Worm (Caenorhabditis elegans): Measurements from ENCODE around the gene C09E10.3.

Gene C09E10.3

DNA sequence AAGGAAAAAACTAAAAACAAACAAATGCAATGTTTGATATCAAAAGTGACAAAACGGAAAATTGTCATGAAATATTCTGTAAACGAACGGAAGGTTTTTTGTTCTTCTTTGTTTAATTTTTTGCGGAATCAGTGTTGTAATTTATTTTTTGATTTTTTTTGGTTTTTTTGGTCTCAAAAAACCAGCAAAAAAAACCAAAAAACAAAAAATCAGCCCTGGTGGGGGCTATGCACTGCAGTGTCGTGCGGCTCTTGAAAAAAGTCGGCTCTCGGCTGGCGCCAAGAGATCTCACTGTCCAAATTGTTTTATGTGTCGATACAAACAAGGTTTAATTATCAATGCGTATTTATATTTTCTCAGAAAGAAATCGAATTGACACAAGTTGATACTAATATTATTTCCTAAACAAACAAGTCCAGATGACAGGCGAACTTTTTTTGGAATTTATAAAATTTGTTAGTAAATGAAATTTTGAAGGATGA lies 21.3 kb upstream of the C09E10.3 start:
- TF ChIP-seq ces-1 (GFP tag; optimal IDR thresholded peaks at IDR 0.05) (no peak), nhr-12 (tag; optimal IDR thresholded peaks at IDR 0.05) (no peak), ham-2 (GFP tag; optimal IDR thresholded peaks at IDR 0.05) (no peak), ceh-39 (tag; optimal IDR thresholded peaks at IDR 0.05) (no peak), ztf-11 (tag; optimal IDR thresholded peaks at IDR 0.05) (no peak), hlh-1 (tag; optimal IDR thresholded peaks at IDR 0.05) (no peak), nhr-76 (tag; optimal IDR thresholded peaks at IDR 0.05) (no peak), drap-1 (GFP tag; optimal IDR thresholded peaks at IDR 0.05) (no peak), flh-1 (GFP tag; optimal IDR thresholded peaks at IDR 0.05) (no peak), nhr-28 (tag; optimal IDR thresholded peaks at IDR 0.05) (no peak), lsy-2 (tag; optimal IDR thresholded peaks at IDR 0.05) (no peak), ceh-83 (GFP tag; optimal IDR thresholded peaks at IDR 0.05) (no peak), mab-5 (tag; optimal IDR thresholded peaks at IDR 0.05) (no peak), unc-62 (GFP tag; optimal IDR thresholded peaks at IDR 0.05) (no peak), unc-39 (tag; optimal IDR thresholded peaks at IDR 0.05) (no peak), nhr-2 (tag; optimal IDR thresholded peaks at IDR 0.05) (no peak), mls-2 (tag; optimal IDR thresholded peaks at IDR 0.05) (no peak)

ce11 chrX:1010627-1011452 lies 19.7 kb upstream of the C09E10.3 start:
- TF ChIP-seq cnd-1 (tag; optimal IDR thresholded peaks at IDR 0.05) (no peak), ham-2 (GFP tag; optimal IDR thresholded peaks at IDR 0.05) (peak; percentile 32), lin-32 (GFP tag; optimal IDR thresholded peaks at IDR 0.05) (no peak), zip-8 (tag; optimal IDR thresholded peaks at IDR 0.05) (no peak), unc-62 (GFP tag; optimal IDR thresholded peaks at IDR 0.05) (no peak), ceh-43 (GFP tag; optimal IDR thresholded peaks at IDR 0.05) (no peak), nhr-237 (tag; optimal IDR thresholded peaks at IDR 0.05) (no peak), unc-120 (tag; optimal IDR thresholded peaks at IDR 0.05; ENCODE audit: poor library complexity, severe bottlenecking) (peak; percentile 15), ztf-11 (tag; optimal IDR thresholded peaks at IDR 0.05) (no peak), ceh-39 (tag; optimal IDR thresholded peaks at IDR 0.05) (no peak)

- TF ChIP-seq lin-13 (tag; optimal IDR thresholded peaks at IDR 0.05) (no peak), nhr-2 (tag; optimal IDR thresholded peaks at IDR 0.05) (no peak), snpc-4 (tag; optimal IDR thresholded peaks at IDR 0.05) (no peak), M03D4.4 (tag; optimal IDR thresholded peaks at IDR 0.05) (no peak), lsy-2 (tag; optimal IDR thresholded peaks at IDR 0.05) (no peak), nhr-28 (tag; optimal IDR thresholded peaks at IDR 0.05) (no peak), ces-1 (GFP tag; optimal IDR thresholded peaks at IDR 0.05) (no peak), mls-2 (tag; optimal IDR thresholded peaks at IDR 0.05) (no peak), ceh-43 (GFP tag; optimal IDR thresholded peaks at IDR 0.05) (no peak), unc-62 (GFP tag; optimal IDR thresholded peaks at IDR 0.05) (no peak), ceh-39 (tag; optimal IDR thresholded peaks at IDR 0.05) (no peak), ztf-11 (tag; optimal IDR thresholded peaks at IDR 0.05) (no peak)
These were observed 18.3 kb upstream of the C09E10.3 start for ce11 chrX:1009512-1009911.

ce11 chrX:1005026-1005425 lies 13.9 kb upstream of the C09E10.3 start:
- TF ChIP-seq nhr-76 (tag; optimal IDR thresholded peaks at IDR 0.05) = no peak
- peak; percentile 87 for TF ChIP-seq ceh-43 (GFP tag; optimal IDR thresholded peaks at IDR 0.05)
- peak; percentile 10 for TF ChIP-seq ham-2 (GFP tag; optimal IDR thresholded peaks at IDR 0.05)
- peak; percentile 3 for TF ChIP-seq nhr-2 (tag; optimal IDR thresholded peaks at IDR 0.05)
- peak; percentile 15 for TF ChIP-seq mls-2 (tag; optimal IDR thresholded peaks at IDR 0.05)
- TF ChIP-seq sptf-1 (tag; optimal IDR thresholded peaks at IDR 0.05) = no peak
- TF ChIP-seq pha-4 (tag; optimal IDR thresholded peaks at IDR 0.05) = no peak

ce11 chrX:1004037-1004436 lies 12.9 kb upstream of the C09E10.3 start, which contains the start of gene cutl-21:
Gene cutl-21, plus strand, starts transcription at chrX:1004337.
- no peak for TF ChIP-seq tbx-8 (GFP tag; optimal IDR thresholded peaks at IDR 0.05)

- no peak for TF ChIP-seq snpc-4 (tag; optimal IDR thresholded peaks at IDR 0.05)
These were observed 3.5 kb upstream of the C09E10.3 start for ce11 chrX:994678-995077.

All from whole organism, mixed stage, embryonic.